Fruit fly (Drosophila melanogaster): ENCODE measurements around the gene Oseg4.

Oseg4 gene

DNA sequence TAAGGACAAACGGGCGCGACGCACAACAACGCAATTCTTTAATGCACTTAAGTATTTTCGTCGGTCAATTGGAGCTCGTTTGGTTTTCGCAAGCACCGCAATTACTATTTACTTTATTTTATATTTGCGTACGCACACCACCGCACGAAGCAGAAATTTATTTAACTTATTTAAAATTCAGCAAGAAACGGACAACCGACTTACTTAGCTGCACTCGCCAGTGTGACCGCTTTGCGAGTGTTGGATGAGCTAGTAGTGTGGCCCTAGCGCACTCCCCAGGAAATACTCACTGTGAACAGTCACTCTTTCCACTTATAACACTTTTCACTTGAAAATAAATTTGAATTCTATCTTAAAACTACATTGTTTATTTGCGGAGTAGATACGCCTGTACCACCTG, 4.7 kb downstream of the Oseg4 start, which contains the start of gene drpr (continued):
- no peak for TF ChIP-seq Meics (GFP tag; optimal IDR thresholded peaks at IDR 0.05)
- TF ChIP-seq CG3847 (GFP tag; IDR thresholded peaks at IDR 0.05) = no peak
- no peak for TF ChIP-seq wdn (GFP tag; IDR thresholded peaks at IDR 0.05)
- TF ChIP-seq CG1233 (GFP tag; optimal IDR thresholded peaks at IDR 0.05) = no peak
- TF ChIP-seq her (GFP tag; optimal IDR thresholded peaks at IDR 0.05) = peak; percentile 10
- no peak for TF ChIP-seq Ptx1 (GFP tag; IDR thresholded peaks at IDR 0.05)
- peak; percentile 7 for TF ChIP-seq mirr (GFP tag; optimal IDR thresholded peaks at IDR 0.05)
- no peak for TF ChIP-seq CG10209 (GFP tag; optimal IDR thresholded peaks at IDR 0.05)
- peak; percentile 17 for TF ChIP-seq CG10431 (GFP tag; optimal IDR thresholded peaks at IDR 0.05)
- no peak for TF ChIP-seq sr (GFP tag; IDR thresholded peaks at IDR 0.05)
- TF ChIP-seq CG6765 (GFP tag; optimal IDR thresholded peaks at IDR 0.05) = peak; percentile 48
- peak; percentile 20 for TF ChIP-seq CG10979 (tag; optimal IDR thresholded peaks at IDR 0.05)
- TF ChIP-seq row (GFP tag; IDR thresholded peaks at IDR 0.05) = peak; percentile 79
- no peak for TF ChIP-seq CG11456 (GFP tag; IDR thresholded peaks at IDR 0.05)
- no peak for TF ChIP-seq CG14860 (GFP tag; IDR thresholded peaks at IDR 0.05; ENCODE audit: partially characterized antibody)
- peak in 1 of 2 experiments; percentile 22 for TF ChIP-seq Eip74EF (GFP tag; optimal IDR thresholded peaks at IDR 0.05)
- no peak for TF ChIP-seq dysf (GFP tag; IDR thresholded peaks at IDR 0.05)
- TF ChIP-seq unc-4 (GFP tag; IDR thresholded peaks at IDR 0.05; ENCODE audit: partially characterized antibody) = no peak
- peak; percentile 72 for TF ChIP-seq Myb (GFP tag; optimal IDR thresholded peaks at IDR 0.05)
- peak; percentile 77 for TF ChIP-seq E2f2 (GFP tag; IDR thresholded peaks at IDR 0.05)
- TF ChIP-seq otp (GFP tag; IDR thresholded peaks at IDR 0.05) = no peak
- TF ChIP-seq slbo (GFP tag; IDR thresholded peaks at IDR 0.05) = no peak
- TF ChIP-seq D (optimal IDR thresholded peaks at IDR 0.05) = no peak
- no peak for TF ChIP-seq D (GFP tag; optimal IDR thresholded peaks at IDR 0.05)
- peak; percentile 9 for TF ChIP-seq HmgD (GFP tag; optimal IDR thresholded peaks at IDR 0.05)
- TF ChIP-seq stwl (tag; optimal IDR thresholded peaks at IDR 0.05) = peak; percentile 70
- TF ChIP-seq CG12155 (GFP tag; optimal IDR thresholded peaks at IDR 0.05) = no peak
- no peak for TF ChIP-seq Xbp1 (GFP tag; optimal IDR thresholded peaks at IDR 0.05)
- no peak for TF ChIP-seq CG3065 (GFP tag; optimal IDR thresholded peaks at IDR 0.05)
- TF ChIP-seq Dbx (GFP tag; IDR thresholded peaks at IDR 0.05) = no peak
- no peak for TF ChIP-seq danr (GFP tag; IDR thresholded peaks at IDR 0.05)
- no peak for TF ChIP-seq bab2 (GFP tag; optimal IDR thresholded peaks at IDR 0.05)
- no peak for TF ChIP-seq CG4404 (GFP tag; IDR thresholded peaks at IDR 0.05)
- TF ChIP-seq gt (GFP tag; IDR thresholded peaks at IDR 0.05) = no peak
- no peak for TF ChIP-seq B-H1 (GFP tag; IDR thresholded peaks at IDR 0.05)
- TF ChIP-seq CG13123 (GFP tag; optimal IDR thresholded peaks at IDR 0.05) = no peak
- no peak for TF ChIP-seq fd64A (GFP tag; optimal IDR thresholded peaks at IDR 0.05)
- peak; percentile 34 for TF ChIP-seq Dref (GFP tag; IDR thresholded peaks at IDR 0.05)
- TF ChIP-seq CG5180 (GFP tag; optimal IDR thresholded peaks at IDR 0.05) = no peak
- peak; percentile 51 for TF ChIP-seq HmgZ (tag; optimal IDR thresholded peaks at IDR 0.05)
- TF ChIP-seq emc (GFP tag; optimal IDR thresholded peaks at IDR 0.05) = no peak
- no peak for TF ChIP-seq lov (optimal IDR thresholded peaks at IDR 0.05)
- no peak for TF ChIP-seq lov (GFP tag; IDR thresholded peaks at IDR 0.05)
- TF ChIP-seq so (GFP tag; IDR thresholded peaks at IDR 0.05) = no peak
- no peak for TF ChIP-seq Dip3 (GFP tag; optimal IDR thresholded peaks at IDR 0.05)
- no peak for TF ChIP-seq da (GFP tag; optimal IDR thresholded peaks at IDR 0.05)
- TF ChIP-seq CG1603 (tag; optimal IDR thresholded peaks at IDR 0.05) = peak; percentile 79
- TF ChIP-seq CG10462 (GFP tag; optimal IDR thresholded peaks at IDR 0.05) = no peak
- no peak for TF ChIP-seq pho (GFP tag; optimal IDR thresholded peaks at IDR 0.05)
- TF ChIP-seq CG11560 (tag; IDR thresholded peaks at IDR 0.05) = no peak
- TF ChIP-seq CG4730 (GFP tag; IDR thresholded peaks at IDR 0.05) = no peak
- no peak for TF ChIP-seq vfl (GFP tag; optimal IDR thresholded peaks at IDR 0.05)
- TF ChIP-seq schlank (tag; optimal IDR thresholded peaks at IDR 0.05) = no peak
- TF ChIP-seq crol (GFP tag; IDR thresholded peaks at IDR 0.05) = no peak
